Worm (Caenorhabditis elegans): ENCODE results near the gene srbc-22.

ce11 chrV:2175242-2175641, 18.3 kb downstream of the srbc-22 start, which contains the start of gene C45H4.18:
- TF ChIP-seq jun-1 (tag; optimal IDR thresholded peaks at IDR 0.05) (no peak), nhr-76 (tag; optimal IDR thresholded peaks at IDR 0.05) (no peak), sea-2 (GFP tag; optimal IDR thresholded peaks at IDR 0.05) (no peak), zag-1 (tag; optimal IDR thresholded peaks at IDR 0.05) (no peak), elt-3 (tag; optimal IDR thresholded peaks at IDR 0.05) (no peak), ztf-11 (tag; optimal IDR thresholded peaks at IDR 0.05) (no peak), nhr-25 (tag; optimal IDR thresholded peaks at IDR 0.05) (no peak), fos-1 (tag; optimal IDR thresholded peaks at IDR 0.05) (no peak), lin-39 (tag; optimal IDR thresholded peaks at IDR 0.05) (no peak)
